Worm (Caenorhabditis elegans) whole organism, mixed stage, embryonic: ENCODE measurements around the gene F18E3.13.
"Not testable (repeated sequence)": the region's sequence is repeated elsewhere in the genome, so short reads cannot be mapped to it uniquely, and the experiment has no call there.

Source experiments
- M03D4.4 ChIP-seq: sonication (generic microtip); optimal IDR thresholded peaks from 2 replicates; lab custom pipeline; 2017; ENCODE audit warnings: mild to moderate bottlenecking, missing genetic modification characterization, missing compliant biosample characterization
- blmp-1 ChIP-seq: fragments of 150-350 bp; optimal IDR thresholded peaks from 2 replicates; lab custom pipeline; 2014; ENCODE audit warnings: missing biosample characterization, missing genetic modification characterization
- ceh-39 ChIP-seq: fragments of 150-350 bp; optimal IDR thresholded peaks from 2 replicates; lab custom pipeline; 2014; ENCODE audit warnings: missing biosample characterization, missing genetic modification characterization
- ceh-43 ChIP-seq: fragments of 200-800 bp; sonication (Bioruptor generic); optimal IDR thresholded peaks from 2 replicates; lab custom pipeline; 2018; ENCODE audit warnings: mild to moderate bottlenecking, missing genetic modification characterization, moderate library complexity, missing compliant biosample characterization
- ceh-83 ChIP-seq: fragments of 200-800 bp; sonication (Bioruptor generic); optimal IDR thresholded peaks from 2 replicates; lab custom pipeline; 2018; ENCODE audit warnings: mild to moderate bottlenecking, missing genetic modification characterization, missing compliant biosample characterization
- ces-1 ChIP-seq: fragments of 150-350 bp; optimal IDR thresholded peaks from 2 replicates; lab custom pipeline; 2014; ENCODE audit warnings: missing biosample characterization, missing genetic modification reagents, missing genetic modification characterization
- cnd-1 ChIP-seq: fragments of 200-800 bp; sonication (Bioruptor generic); optimal IDR thresholded peaks from 2 replicates; lab custom pipeline; 2018; ENCODE audit warnings: mild to moderate bottlenecking, missing genetic modification characterization, missing compliant biosample characterization
- drap-1 ChIP-seq: fragments of 200-800 bp; sonication (Bioruptor generic); optimal IDR thresholded peaks from 3 replicates; lab custom pipeline; 2018; ENCODE audit warnings: mild to moderate bottlenecking, missing genetic modification characterization, missing compliant biosample characterization
- elt-1 ChIP-seq: sonication (generic microtip); optimal IDR thresholded peaks from 2 replicates; lab custom pipeline; 2017; ENCODE audit warnings: missing genetic modification characterization, mild to moderate bottlenecking, missing compliant biosample characterization, antibody characterized with exemption, moderate library complexity, borderline replicate concordance; ENCODE audit not compliant: insufficient read depth
- elt-3 ChIP-seq: fragments of 150-350 bp; optimal IDR thresholded peaks from 2 replicates; lab custom pipeline; 2014; ENCODE audit warnings: missing biosample characterization, missing genetic modification characterization
- flh-1 ChIP-seq: fragments of 200-800 bp; sonication (Bioruptor generic); optimal IDR thresholded peaks from 2 replicates; lab custom pipeline; 2018; ENCODE audit warnings: mild to moderate bottlenecking, missing genetic modification characterization, moderate library complexity, missing compliant biosample characterization
- lin-32 ChIP-seq: fragments of 200-800 bp; sonication (Bioruptor generic); optimal IDR thresholded peaks from 2 replicates; lab custom pipeline; 2018; ENCODE audit warnings: mild to moderate bottlenecking, missing genetic modification characterization, missing compliant biosample characterization
- lsy-2 ChIP-seq: fragments of 150-350 bp; optimal IDR thresholded peaks from 2 replicates; lab custom pipeline; 2014; ENCODE audit warnings: missing biosample characterization, missing genetic modification characterization
- mab-5 ChIP-seq: fragments of 150-350 bp; optimal IDR thresholded peaks from 2 replicates; lab custom pipeline; 2014; ENCODE audit warnings: missing biosample characterization, missing genetic modification characterization
- mls-2 ChIP-seq: sonication (generic microtip); optimal IDR thresholded peaks from 2 replicates; lab custom pipeline; 2016; ENCODE audit warnings: mild to moderate bottlenecking, missing genetic modification characterization, moderate library complexity, missing compliant biosample characterization
- nhr-12 ChIP-seq: fragments of 150-350 bp; optimal IDR thresholded peaks from 2 replicates; lab custom pipeline; 2014; ENCODE audit warnings: missing biosample characterization, missing genetic modification characterization
- nhr-2 ChIP-seq: fragments of 150-350 bp; optimal IDR thresholded peaks from 2 replicates; lab custom pipeline; 2014; ENCODE audit warnings: missing biosample characterization, missing genetic modification characterization
- nhr-237 ChIP-seq: fragments of 150-350 bp; optimal IDR thresholded peaks from 2 replicates; lab custom pipeline; 2014; ENCODE audit warnings: missing biosample characterization, missing genetic modification characterization
- nhr-28 ChIP-seq: fragments of 150-350 bp; optimal IDR thresholded peaks from 2 replicates; lab custom pipeline; 2014; ENCODE audit warnings: missing biosample characterization, missing genetic modification characterization
- pha-4 ChIP-seq: fragments of 150-350 bp; optimal IDR thresholded peaks from 2 replicates; lab custom pipeline; 2018; ENCODE audit warnings: missing biosample characterization, missing genetic modification reagents, missing genetic modification characterization
- sem-2 ChIP-seq: fragments of 200-800 bp; sonication (Bioruptor generic); optimal IDR thresholded peaks from 2 replicates; lab custom pipeline; 2018; ENCODE audit warnings: mild to moderate bottlenecking, missing genetic modification characterization, missing compliant biosample characterization
- snpc-4 ChIP-seq: fragments of 150-350 bp; optimal IDR thresholded peaks from 2 replicates; lab custom pipeline; 2014; ENCODE audit warnings: missing biosample characterization, missing genetic modification characterization
- sptf-1 ChIP-seq: sonication (generic microtip); optimal IDR thresholded peaks from 2 replicates; lab custom pipeline; 2017; ENCODE audit warnings: mild to moderate bottlenecking, missing genetic modification characterization, moderate library complexity, missing compliant biosample characterization
- tbx-8 ChIP-seq: fragments of 200-800 bp; sonication (Bioruptor generic); optimal IDR thresholded peaks from 2 replicates; lab custom pipeline; 2018; ENCODE audit warnings: mild to moderate bottlenecking, missing genetic modification characterization, moderate library complexity, missing compliant biosample characterization
- unc-120 ChIP-seq: sonication (generic microtip); optimal IDR thresholded peaks from 2 replicates; lab custom pipeline; 2017; ENCODE audit warnings: missing genetic modification characterization, missing compliant biosample characterization; ENCODE audit not compliant: poor library complexity, severe bottlenecking
- unc-39 ChIP-seq: fragments of 150-350 bp; optimal IDR thresholded peaks from 2 replicates; lab custom pipeline; 2014; ENCODE audit warnings: missing biosample characterization, missing genetic modification characterization
- zip-8 ChIP-seq: fragments of 150-350 bp; optimal IDR thresholded peaks from 2 replicates; lab custom pipeline; 2014; ENCODE audit warnings: missing biosample characterization, missing genetic modification characterization
- ztf-11 ChIP-seq: fragments of 150-350 bp; optimal IDR thresholded peaks from 2 replicates; lab custom pipeline; 2014; ENCODE audit warnings: missing biosample characterization, missing genetic modification characterization

The F18E3.13 gene

ce11 chrV:7437538-7437937, 21.6 kb downstream of the F18E3.13 start, which contains the start of gene F25E5.9:
TSS of gene F25E5.9 (minus strand) at chrV:7437919.
- TF ChIP-seq lin-32 (GFP tag; lab: Kevin White, UChicago), result no peak
- no peak for TF ChIP-seq ceh-43 (GFP tag; lab: Kevin White, UChicago)
- TF ChIP-seq mab-5 (tag; lab: Kevin White, UChicago), result no peak
- TF ChIP-seq mls-2 (tag; lab: Kevin White, UChicago), result no peak
- TF ChIP-seq pha-4 (tag; lab: Kevin White, UChicago), result no peak
- no peak for TF ChIP-seq tbx-8 (GFP tag; lab: Kevin White, UChicago)

- TF ChIP-seq lsy-2 (tag; lab: Kevin White, UChicago) (no peak), flh-1 (GFP tag; lab: Kevin White, UChicago) (no peak), tbx-8 (GFP tag; lab: Kevin White, UChicago) (no peak), snpc-4 (tag; lab: Kevin White, UChicago) (no peak), pha-4 (tag; lab: Kevin White, UChicago) (no peak), unc-120 (tag; lab: Kevin White, UChicago) (no peak), M03D4.4 (tag; lab: Kevin White, UChicago) (no peak), nhr-2 (tag; lab: Kevin White, UChicago) (no peak), zip-8 (tag; lab: Kevin White, UChicago) (no peak), ceh-83 (no peak), mls-2 (tag; lab: Kevin White, UChicago) (no peak), sptf-1 (tag; lab: Kevin White, UChicago) (no peak), ceh-43 (GFP tag; lab: Kevin White, UChicago) (no peak)
- TF ChIP-seq, all 35 proteins: peak for 0
Measured at ce11 chrV:7437985-7438384, 22.0 kb downstream of the F18E3.13 start, which contains the start of gene F25E5.16. TSS of gene F25E5.16 (plus strand) at chrV:7438285.

DNA sequence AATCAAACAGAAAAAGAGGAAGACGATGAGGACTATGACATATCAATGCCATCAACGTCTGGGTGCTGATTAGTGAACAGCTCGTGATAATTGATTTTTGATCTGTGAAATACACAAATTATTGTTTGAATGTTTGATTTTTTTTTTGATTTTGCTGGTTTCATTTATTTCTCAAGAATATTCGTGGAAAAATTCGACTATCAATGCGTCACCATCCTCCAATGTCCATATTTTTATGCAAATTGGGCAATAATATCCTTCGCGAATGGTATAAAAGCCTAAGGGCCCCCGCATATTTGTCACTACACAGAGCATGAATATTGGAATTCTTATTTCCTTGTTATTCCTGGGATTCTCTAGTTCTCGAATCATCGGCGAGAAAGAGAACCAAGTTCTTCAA, 23.8 kb downstream of the F18E3.13 start, which contains the start of gene try-13:
try-13 (plus strand) TSS at position 301 of the 400 bp plus-strand sequence.
- TF ChIP-seq nhr-2 (tag; lab: Kevin White, UChicago) (no peak), snpc-4 (tag; lab: Kevin White, UChicago) (no peak), elt-3 (tag; lab: Kevin White, UChicago) (no peak), lin-32 (GFP tag; lab: Kevin White, UChicago) (no peak), sptf-1 (tag; lab: Kevin White, UChicago) (no peak), ceh-83 (no peak), nhr-237 (no peak), ztf-11 (no peak), nhr-28 (tag; lab: Kevin White, UChicago) (no peak), unc-39 (tag; lab: Kevin White, UChicago) (no peak), zip-8 (tag; lab: Kevin White, UChicago) (no peak), blmp-1 (tag; lab: Kevin White, UChicago) (no peak), lsy-2 (tag; lab: Kevin White, UChicago) (no peak), ces-1 (no peak), tbx-8 (GFP tag; lab: Kevin White, UChicago) (no peak), drap-1 (GFP tag; lab: Kevin White, UChicago) (no peak), elt-1 (tag; lab: Kevin White, UChicago) (no peak)

DNA sequence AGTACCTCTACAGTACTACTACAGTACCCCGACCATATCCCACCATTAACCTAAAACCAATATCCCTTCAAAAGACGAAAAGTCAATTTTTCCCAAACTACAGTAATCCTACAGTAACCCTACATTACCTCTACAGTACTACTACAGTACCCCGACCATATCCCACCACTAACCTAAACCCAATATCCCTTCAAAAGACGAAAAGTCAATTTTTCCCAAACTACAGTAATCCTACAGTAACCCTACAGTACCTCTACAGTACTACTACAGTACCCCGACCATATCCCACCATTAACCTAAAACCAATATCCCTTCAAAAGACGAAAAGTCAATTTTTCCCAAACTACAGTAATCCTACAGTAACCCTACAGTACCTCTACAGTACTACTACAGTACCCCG, 28.4 kb downstream of the F18E3.13 start, which contains the start of gene nhr-141:
nhr-141 (plus strand) TSS at position 331 of the 400 bp plus-strand sequence.
- TF ChIP-seq tbx-8 (GFP tag; lab: Kevin White, UChicago); blmp-1 (tag; lab: Kevin White, UChicago); ztf-11: not testable (repeated sequence)
- TF ChIP-seq, all 35 proteins: peak for 0; not testable (repeated sequence) for 35

DNA sequence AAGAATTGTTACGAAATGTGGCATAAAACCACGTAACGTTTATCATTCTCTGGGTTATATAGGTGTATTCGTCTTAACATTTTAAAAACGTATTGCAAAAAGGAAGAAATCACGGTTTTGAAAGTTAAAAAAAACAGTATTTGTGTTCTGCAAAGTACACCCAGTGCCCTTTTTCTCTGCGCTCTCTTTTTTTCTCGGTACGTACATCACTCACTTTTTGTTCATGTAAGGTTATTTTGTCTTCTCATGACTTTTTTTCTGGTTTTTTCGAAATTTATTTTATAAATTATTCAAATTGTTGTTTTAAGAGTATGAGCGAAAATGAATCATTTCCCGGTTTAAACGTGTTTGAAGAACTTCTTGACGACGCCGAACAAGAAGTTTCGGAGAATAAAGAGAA, 31.0 kb downstream of the F18E3.13 start, which contains the start of gene F25E5.5:
F25E5.5 (plus strand) TSS at position 301 of the 400 bp plus-strand sequence.
- TF ChIP-seq nhr-28 (tag; lab: Kevin White, UChicago) (no peak), nhr-12 (tag; lab: Kevin White, UChicago) (no peak), ceh-83 (no peak), ceh-39 (tag; lab: Kevin White, UChicago) (no peak), mls-2 (tag; lab: Kevin White, UChicago) (no peak), ceh-43 (GFP tag; lab: Kevin White, UChicago) (no peak), cnd-1 (tag; lab: Kevin White, UChicago) (no peak), sem-2 (GFP tag; lab: Kevin White, UChicago) (no peak), mab-5 (tag; lab: Kevin White, UChicago) (no peak), drap-1 (GFP tag; lab: Kevin White, UChicago) (no peak), pha-4 (tag; lab: Kevin White, UChicago) (no peak)
- TF ChIP-seq, all 35 proteins: peak for 0
